Worm (Caenorhabditis elegans) whole organism, L4 larva: ENCODE results near the gene drn-1.
A peak's percentile ranks its signal among the peaks of the same experiment; 100 is the strongest.

Experiments
- F49E8.2 ChIP-seq: sonication (generic microtip); optimal IDR thresholded peaks from 2 replicates; lab custom pipeline; 2016; ENCODE audit warnings: missing compliant biosample characterization, mild to moderate bottlenecking, missing genetic modification characterization, borderline replicate concordance
- T20F7.1 ChIP-seq: fragments of 200-800 bp; sonication (Bioruptor generic); optimal IDR thresholded peaks from 2 replicates; lab custom pipeline; 2018; ENCODE audit warnings: mild to moderate bottlenecking, missing genetic modification characterization, missing compliant biosample characterization
- Y105C5A.15 ChIP-seq: fragments of 200-800 bp; sonication (Bioruptor generic); IDR thresholded peaks from 2 replicates; pipeline ENCODE4 v1.3.6; 2022; ENCODE audit warnings: missing genetic modification characterization, missing compliant biosample characterization
- Y5F2A.4 ChIP-seq: fragments of 200-800 bp; sonication (Bioruptor generic); optimal IDR thresholded peaks from 2 replicates; lab custom pipeline; 2018; ENCODE audit warnings: mild to moderate bottlenecking, missing genetic modification characterization, missing compliant biosample characterization
- Y75B8A.6 ChIP-seq: fragments of 200-800 bp; sonication (Bioruptor generic); IDR thresholded peaks from 2 replicates; pipeline ENCODE4 v1.3.6; 2022; ENCODE audit warnings: missing genetic modification reagents, missing genetic modification characterization, missing compliant biosample characterization
- ZK546.5 ChIP-seq, 2 experiments: sonication (generic microtip); optimal IDR thresholded peaks; 2 replicates each; lab custom pipeline; 2017; ENCODE audit warnings: missing biosample characterization in 2 of 2, missing genetic modification characterization in 2 of 2
- aly-2 ChIP-seq: sonication (generic microtip); optimal IDR thresholded peaks from 2 replicates; lab custom pipeline; 2018; ENCODE audit warnings: missing biosample characterization, missing genetic modification characterization
- ceh-32 ChIP-seq: sonication (generic microtip); optimal IDR thresholded peaks from 2 replicates; lab custom pipeline; 2016; ENCODE audit warnings: mild to moderate bottlenecking, missing genetic modification characterization, missing compliant biosample characterization; ENCODE audit not compliant: poor library complexity
- ces-1 ChIP-seq: fragments of 150-350 bp; sonication (generic microtip); optimal IDR thresholded peaks from 4 replicates; lab custom pipeline; 2014; ENCODE audit warnings: missing biosample characterization, missing genetic modification reagents, missing genetic modification characterization
- cey-2 ChIP-seq: sonication (generic microtip); optimal IDR thresholded peaks from 3 replicates; lab custom pipeline; 2017; ENCODE audit warnings: missing genetic modification characterization, mild to moderate bottlenecking, missing compliant biosample characterization, antibody characterized with exemption, borderline replicate concordance; ENCODE audit not compliant: insufficient read depth
- ctbp-1 ChIP-seq: fragments of 200-800 bp; sonication (Bioruptor generic); IDR thresholded peaks from 2 replicates; pipeline ENCODE4 v1.3.6; 2022; ENCODE audit warnings: missing genetic modification reagents, missing genetic modification characterization, missing compliant biosample characterization
- daf-12 ChIP-seq: fragments of 150-350 bp; optimal IDR thresholded peaks from 2 replicates; lab custom pipeline; 2014; ENCODE audit warnings: missing biosample characterization, missing genetic modification reagents, missing genetic modification characterization
- daf-19 ChIP-seq: fragments of 200-800 bp; sonication (Bioruptor generic); conservative IDR thresholded peaks from 2 replicates; pipeline ENCODE4 v1.3.6; 2022; ENCODE audit warnings: missing genetic modification characterization, missing compliant biosample characterization
- dmd-8 ChIP-seq: fragments of 200-800 bp; sonication (Bioruptor generic); IDR thresholded peaks from 2 replicates; pipeline ENCODE4 v1.3.6; 2022; ENCODE audit warnings: missing genetic modification characterization, missing compliant biosample characterization
- dmd-9 ChIP-seq: fragments of 200-800 bp; sonication (Bioruptor generic); IDR thresholded peaks from 2 replicates; pipeline ENCODE4 v1.3.6; 2022; ENCODE audit warnings: missing genetic modification reagents, missing genetic modification characterization, missing compliant biosample characterization
- dpl-1 ChIP-seq: fragments of 150-350 bp; optimal IDR thresholded peaks from 2 replicates; lab custom pipeline; 2014; ENCODE audit warnings: missing biosample characterization, missing genetic modification reagents, missing genetic modification characterization
- dve-1 ChIP-seq: sonication (generic microtip); optimal IDR thresholded peaks from 2 replicates; lab custom pipeline; 2017; ENCODE audit warnings: antibody characterized with exemption, mild to moderate bottlenecking, missing genetic modification characterization, missing compliant biosample characterization; ENCODE audit not compliant: insufficient read depth
- egl-27 ChIP-seq: sonication (generic microtip); optimal IDR thresholded peaks from 3 replicates; lab custom pipeline; 2017; ENCODE audit warnings: missing biosample characterization, missing genetic modification reagents, missing genetic modification characterization
- egl-43 ChIP-seq: fragments of 200-800 bp; sonication (Bioruptor generic); IDR thresholded peaks from 2 replicates; pipeline ENCODE4 v1.3.6; 2022; ENCODE audit warnings: missing genetic modification reagents, missing genetic modification characterization, missing compliant biosample characterization
- fkh-10 ChIP-seq: fragments of 150-350 bp; optimal IDR thresholded peaks from 2 replicates; lab custom pipeline; 2014; ENCODE audit warnings: missing biosample characterization, missing genetic modification reagents, missing genetic modification characterization
- gei-8 ChIP-seq: fragments of 200-800 bp; sonication (Bioruptor generic); optimal IDR thresholded peaks from 2 replicates; lab custom pipeline; 2018; ENCODE audit warnings: mild to moderate bottlenecking, missing genetic modification characterization, missing compliant biosample characterization
- hmg-1.1 ChIP-seq: fragments of 200-800 bp; sonication (Bioruptor generic); IDR thresholded peaks from 2 replicates; pipeline ENCODE4 v1.3.6; 2022; ENCODE audit warnings: missing genetic modification reagents, missing genetic modification characterization, missing compliant biosample characterization
- jun-1 ChIP-seq: fragments of 150-350 bp; optimal IDR thresholded peaks from 2 replicates; lab custom pipeline; 2014; ENCODE audit warnings: missing biosample characterization, missing genetic modification reagents, missing genetic modification characterization
- lim-7 ChIP-seq: fragments of 200-800 bp; sonication (Bioruptor generic); IDR thresholded peaks from 2 replicates; pipeline ENCODE4 v1.3.6; 2022; ENCODE audit warnings: missing genetic modification characterization, missing compliant biosample characterization
- lin-1 ChIP-seq: fragments of 200-800 bp; sonication (Bioruptor generic); IDR thresholded peaks from 2 replicates; pipeline ENCODE4 v1.3.6; 2022; ENCODE audit warnings: missing genetic modification reagents, missing genetic modification characterization, missing compliant biosample characterization
- lin-15B ChIP-seq: fragments of 150-350 bp; sonication (generic microtip); optimal IDR thresholded peaks from 3 replicates; lab custom pipeline; 2014; ENCODE audit warnings: missing biosample characterization, missing genetic modification characterization
- lin-39 ChIP-seq: fragments of 150-350 bp; optimal IDR thresholded peaks from 2 replicates; lab custom pipeline; 2014; ENCODE audit warnings: missing biosample characterization, missing genetic modification reagents, missing genetic modification characterization
- lir-3 ChIP-seq: sonication (generic microtip); optimal IDR thresholded peaks from 2 replicates; lab custom pipeline; 2016; ENCODE audit warnings: mild to moderate bottlenecking, missing genetic modification characterization, missing compliant biosample characterization
- lsy-2 ChIP-seq, 2 experiments: fragments of 150-350 bp in 1 of 2; sonication (generic microtip) in 1 of 2; optimal IDR thresholded peaks; 2 replicates each; lab custom pipeline; 2014 to 2017; ENCODE audit warnings: missing biosample characterization in 2 of 2, missing genetic modification characterization in 2 of 2
- madf-5 ChIP-seq, 2 experiments: fragments of 200-800 bp; sonication (Bioruptor generic); IDR thresholded peaks; 2 replicates each; pipeline ENCODE4 v1.3.6; 2022; ENCODE audit warnings: missing compliant biosample characterization in 2 of 2, missing genetic modification characterization in 2 of 2
- madf-9 ChIP-seq: fragments of 200-800 bp; sonication (Bioruptor generic); conservative IDR thresholded peaks from 2 replicates; pipeline ENCODE4 v1.3.6; 2022; ENCODE audit warnings: missing genetic modification reagents, missing genetic modification characterization, missing compliant biosample characterization
- mdt-29 ChIP-seq: fragments of 200-800 bp; sonication (Bioruptor generic); IDR thresholded peaks from 2 replicates; pipeline ENCODE4 v1.3.6; 2022; ENCODE audit warnings: missing genetic modification reagents, missing genetic modification characterization, missing compliant biosample characterization
- mes-2 ChIP-seq: sonication (generic microtip); optimal IDR thresholded peaks from 2 replicates; lab custom pipeline; 2016; ENCODE audit warnings: missing genotype, mild to moderate bottlenecking, missing genetic modification characterization, missing compliant biosample characterization; ENCODE audit not compliant: poor library complexity, severe bottlenecking
- mxl-3 ChIP-seq: fragments of 200-800 bp; sonication (Bioruptor generic); optimal IDR thresholded peaks from 2 replicates; lab custom pipeline; 2018; ENCODE audit warnings: mild to moderate bottlenecking, missing genetic modification characterization, missing compliant biosample characterization
- nhr-10 ChIP-seq: fragments of 150-350 bp; optimal IDR thresholded peaks from 2 replicates; lab custom pipeline; 2014; ENCODE audit warnings: missing biosample characterization, missing genetic modification characterization
- nhr-102 ChIP-seq: sonication (generic microtip); optimal IDR thresholded peaks from 2 replicates; lab custom pipeline; 2016; ENCODE audit warnings: mild to moderate bottlenecking, missing genetic modification characterization, moderate library complexity, missing compliant biosample characterization
- nhr-11 ChIP-seq: fragments of 150-350 bp; optimal IDR thresholded peaks from 2 replicates; lab custom pipeline; 2014; ENCODE audit warnings: missing biosample characterization, missing genetic modification characterization
- nhr-111 ChIP-seq: fragments of 200-800 bp; sonication (Bioruptor generic); optimal IDR thresholded peaks from 2 replicates; lab custom pipeline; 2018; ENCODE audit warnings: mild to moderate bottlenecking, missing genetic modification characterization, missing compliant biosample characterization
- nhr-237 ChIP-seq: sonication (generic microtip); optimal IDR thresholded peaks from 2 replicates; lab custom pipeline; 2017; ENCODE audit warnings: missing biosample characterization, missing genetic modification characterization
- nhr-25 ChIP-seq: sonication (generic microtip); optimal IDR thresholded peaks from 2 replicates; lab custom pipeline; 2017; ENCODE audit warnings: missing genetic modification characterization, mild to moderate bottlenecking, missing compliant biosample characterization, antibody characterized with exemption, moderate library complexity, borderline replicate concordance; ENCODE audit not compliant: insufficient read depth
- nhr-28 ChIP-seq: fragments of 150-350 bp; optimal IDR thresholded peaks from 2 replicates; lab custom pipeline; 2014; ENCODE audit warnings: missing biosample characterization, missing genetic modification characterization
- nhr-48 ChIP-seq: sonication (generic microtip); optimal IDR thresholded peaks from 2 replicates; lab custom pipeline; 2016; ENCODE audit warnings: mild to moderate bottlenecking, missing genetic modification characterization, missing compliant biosample characterization
- nhr-77 ChIP-seq: fragments of 150-350 bp; optimal IDR thresholded peaks from 2 replicates; lab custom pipeline; 2014; ENCODE audit warnings: missing biosample characterization, missing genetic modification characterization
- php-3 ChIP-seq: fragments of 200-800 bp; sonication (Bioruptor generic); IDR thresholded peaks from 2 replicates; pipeline ENCODE4 v1.3.6; 2022; ENCODE audit warnings: missing genetic modification reagents, missing genetic modification characterization, missing compliant biosample characterization
- pqm-1 ChIP-seq: sonication (generic microtip); optimal IDR thresholded peaks from 2 replicates; lab custom pipeline; 2017; ENCODE audit warnings: missing biosample characterization, missing genetic modification characterization
- rbr-2 ChIP-seq: sonication (generic microtip); optimal IDR thresholded peaks from 2 replicates; lab custom pipeline; 2016; ENCODE audit warnings: missing genotype, missing genetic modification characterization, missing compliant biosample characterization
- snpc-1.2 ChIP-seq: fragments of 200-800 bp; sonication (Bioruptor generic); IDR thresholded peaks from 2 replicates; pipeline ENCODE4 v1.3.6; 2022; ENCODE audit warnings: missing genetic modification reagents, missing genetic modification characterization, missing compliant biosample characterization
- tra-1 ChIP-seq: fragments of 200-800 bp; sonication (Bioruptor generic); IDR thresholded peaks from 2 replicates; pipeline ENCODE4 v1.3.6; 2022; ENCODE audit warnings: missing genetic modification reagents, missing genetic modification characterization, missing compliant biosample characterization
- unc-62 ChIP-seq, 3 experiments: fragments of 150-350 bp in 1 of 3; sonication (generic microtip); optimal IDR thresholded peaks in 2 of 3; peaks in 1 of 3; 1 replicate in 1 of 3; 2 replicates in 2 of 3; lab custom pipeline; 2014 to 2017; ENCODE audit warnings: missing biosample characterization in 3 of 3, missing genetic modification characterization in 3 of 3, missing genetic modification reagents in 3 of 3, missing genotype in 1 of 3
- vab-7 ChIP-seq: fragments of 200-800 bp; sonication (Bioruptor generic); IDR thresholded peaks from 2 replicates; pipeline ENCODE4 v1.3.6; 2022; ENCODE audit warnings: missing genetic modification reagents, missing genetic modification characterization, missing compliant biosample characterization
- ztf-7 ChIP-seq: fragments of 150-350 bp; optimal IDR thresholded peaks from 2 replicates; lab custom pipeline; 2014; ENCODE audit warnings: missing biosample characterization, missing genetic modification characterization

drn-1 gene

DNA sequence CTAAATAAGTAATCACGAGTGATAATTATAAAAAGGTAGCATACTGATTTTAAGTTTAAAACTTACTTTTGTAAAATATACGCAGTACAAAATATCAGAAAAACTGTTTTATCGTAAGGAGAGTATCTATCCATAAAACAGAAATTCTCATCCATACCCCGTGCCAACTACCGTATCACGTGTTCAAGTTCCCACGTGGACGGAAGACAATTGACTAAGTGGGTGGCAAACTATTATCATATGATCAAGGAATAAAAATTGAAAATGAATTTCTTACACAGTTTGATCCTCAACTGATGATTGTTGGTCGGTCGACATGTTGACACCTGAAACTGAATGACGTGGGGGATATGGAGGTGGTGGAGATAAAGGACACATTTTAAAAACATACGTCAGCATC is 10.5 kb upstream of the drn-1 start, which contains the start of gene pmt-1:
Gene pmt-1 (minus strand): TSS at position 332 of the 400 bp plus-strand sequence.
- no peak for TF ChIP-seq php-3 (GFP tag; lab: Robert Waterston, UW)
- TF ChIP-seq F49E8.2 (tag; lab: Kevin White, UChicago), result no peak
- no peak for TF ChIP-seq ceh-32 (tag; lab: Kevin White, UChicago)
- TF ChIP-seq nhr-237 (tag; lab: Kevin White, UChicago), result no peak
- no peak for TF ChIP-seq jun-1 (tag; lab: Kevin White, UChicago)
- TF ChIP-seq lin-1 (GFP tag; lab: Robert Waterston, UW), result no peak; the same call in 1 of the 2 replicates
- peak in 1 of 2 experiments; percentile 31 for TF ChIP-seq lsy-2 (tag; optimal IDR thresholded peaks at IDR 0.05; lab: Kevin White, UChicago)
- TF ChIP-seq pqm-1 (tag; lab: Kevin White, UChicago), result no peak
- no peak for TF ChIP-seq lim-7 (GFP tag; lab: Robert Waterston, UW)
- TF ChIP-seq ztf-7 (tag; lab: Kevin White, UChicago), result no peak
- TF ChIP-seq Y75B8A.6 (GFP tag; lab: Robert Waterston, UW), result no peak
- TF ChIP-seq daf-12 (tag; lab: Kevin White, UChicago), result no peak
- no peak for TF ChIP-seq dmd-9 (GFP tag; lab: Robert Waterston, UW)
- TF ChIP-seq nhr-48 (tag; lab: Kevin White, UChicago), result no peak
- TF ChIP-seq tra-1, result peak; percentile 83
- no peak for TF ChIP-seq mdt-29 (GFP tag; lab: Robert Waterston, UW)
- no peak for TF ChIP-seq lin-39 (tag; lab: Kevin White, UChicago)
- peak; percentile 11 for TF ChIP-seq T20F7.1 (GFP tag; lab: Kevin White, UChicago)
- no peak for TF ChIP-seq cey-2 (tag; lab: Kevin White, UChicago)
- TF ChIP-seq nhr-102 (tag; lab: Kevin White, UChicago), result no peak
- TF ChIP-seq mxl-3 (GFP tag; lab: Kevin White, UChicago), result peak; percentile 87
- TF ChIP-seq Y5F2A.4 (GFP tag; lab: Kevin White, UChicago), result no peak
- no peak for TF ChIP-seq nhr-111
- no peak for TF ChIP-seq mes-2 (tag; lab: Kevin White, UChicago)
- no peak for TF ChIP-seq lir-3 (tag; lab: Kevin White, UChicago)
- TF ChIP-seq daf-19, result no peak
- no peak for TF ChIP-seq vab-7
- no peak for TF ChIP-seq aly-2 (tag; lab: Kevin White, UChicago)
- no peak for TF ChIP-seq nhr-25 (tag; lab: Kevin White, UChicago)
- TF ChIP-seq ces-1 (GFP tag; lab: Kevin White, UChicago), result no peak
- TF ChIP-seq fkh-10, result no peak
- TF ChIP-seq dpl-1 (GFP tag; lab: Kevin White, UChicago), result no peak
- TF ChIP-seq egl-43, result no peak
- peak; percentile 28 for TF ChIP-seq nhr-28 (tag; lab: Kevin White, UChicago)
- TF ChIP-seq nhr-10 (tag; lab: Kevin White, UChicago), result peak; percentile 42
- no peak for TF ChIP-seq rbr-2 (tag; lab: Kevin White, UChicago)
- no peak for TF ChIP-seq hmg-1.1 (GFP tag; lab: Robert Waterston, UW)
- TF ChIP-seq nhr-77, result no peak
- TF ChIP-seq ZK546.5 (tag; optimal IDR thresholded peaks at IDR 0.05; lab: Kevin White, UChicago), result no peak
- peak; percentile 84 for TF ChIP-seq dve-1
- TF ChIP-seq lin-15B (tag; lab: Kevin White, UChicago), result no peak
- no peak for TF ChIP-seq Y105C5A.15 (GFP tag; lab: Robert Waterston, UW)
- TF ChIP-seq madf-5 (GFP tag; IDR thresholded peaks at IDR 0.05; lab: Robert Waterston, UW), result no peak
- no peak for TF ChIP-seq unc-62 (GFP tag; optimal IDR thresholded peaks at IDR 0.05 in 1 of 2; lab: Kevin White, UChicago)
- no peak for TF ChIP-seq unc-62 (tag; optimal IDR thresholded peaks at IDR 0.05; lab: Kevin White, UChicago)
- TF ChIP-seq gei-8, result no peak
- TF ChIP-seq snpc-1.2 (GFP tag; lab: Robert Waterston, UW), result no peak
- TF ChIP-seq madf-9 (GFP tag; lab: Robert Waterston, UW), result no peak
- TF ChIP-seq nhr-11 (tag; lab: Kevin White, UChicago), result no peak
- no peak for TF ChIP-seq egl-27 (tag; lab: Kevin White, UChicago)
- TF ChIP-seq dmd-8 (GFP tag; lab: Robert Waterston, UW), result no peak
- no peak for TF ChIP-seq ctbp-1 (GFP tag; lab: Robert Waterston, UW)
